Worm (Caenorhabditis elegans): ENCODE data around the gene F55A11.8.

F55A11.8 gene

DNA sequence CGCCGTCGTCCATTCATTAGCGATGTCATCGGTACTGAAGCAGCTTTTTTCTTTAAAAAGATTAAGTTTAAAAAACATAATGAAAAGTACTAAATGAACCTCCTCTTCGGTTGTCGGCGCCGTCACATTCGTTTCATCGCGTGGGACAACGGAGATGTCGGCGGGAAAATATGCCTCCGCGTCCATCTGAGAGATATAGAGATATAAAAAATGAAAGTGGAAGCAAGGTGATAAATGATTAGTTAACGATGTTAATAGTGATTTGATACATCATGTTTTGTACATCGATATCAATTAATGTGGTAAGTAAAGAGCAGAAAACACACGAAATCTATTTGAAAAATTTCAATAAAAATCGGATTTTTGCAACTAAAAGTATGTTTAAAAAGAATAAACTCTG is 730 bp upstream of the F55A11.8 start, which contains the start of gene F55A11.7:
TSS of gene F55A11.7 (minus strand) at position 186 of the 400 bp plus-strand sequence.
- TF ChIP-seq flt-1 (GFP tag; IDR thresholded peaks at IDR 0.05): no peak
- TF ChIP-seq T22C8.4 (GFP tag; IDR thresholded peaks at IDR 0.05): no peak
- TF ChIP-seq tab-1 (GFP tag; IDR thresholded peaks at IDR 0.05): no peak
- no peak for TF ChIP-seq med-1 (GFP tag; optimal IDR thresholded peaks at IDR 0.05; ENCODE audit: insufficient read depth)
- TF ChIP-seq klf-2 (GFP tag; conservative IDR thresholded peaks at IDR 0.05): no peak
- no peak for TF ChIP-seq ztf-23 (GFP tag; IDR thresholded peaks at IDR 0.05)
- no peak for TF ChIP-seq ztf-29 (GFP tag; IDR thresholded peaks at IDR 0.05)
- no peak for TF ChIP-seq ref-1 (GFP tag; conservative IDR thresholded peaks at IDR 0.05)
- TF ChIP-seq cog-1 (tag; optimal IDR thresholded peaks at IDR 0.05): no peak

DNA sequence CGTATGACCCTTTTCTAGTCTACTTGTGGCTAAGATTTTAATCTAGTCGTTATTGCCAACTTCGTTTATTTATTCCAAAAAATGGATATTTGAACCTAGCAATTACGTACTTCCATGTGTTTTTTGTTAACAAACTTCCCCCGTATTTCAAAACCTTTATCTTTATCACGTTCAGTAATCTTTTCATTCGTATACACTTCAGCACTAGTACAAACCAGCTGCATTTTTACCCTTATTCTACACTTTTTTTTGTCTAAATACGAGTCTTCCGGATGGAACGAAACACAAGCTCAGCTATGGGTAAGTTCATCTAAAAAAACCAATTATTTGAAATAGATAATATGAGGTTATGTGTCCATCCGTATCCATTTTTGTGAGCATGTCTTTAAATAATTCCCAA is 1.5 kb downstream of the F55A11.8 start, which contains the start of gene D2023.1:
TSS of gene D2023.1 (plus strand) at position 77 of the 400 bp plus-strand sequence.
- TF ChIP-seq T22C8.4 (GFP tag; IDR thresholded peaks at IDR 0.05) (no peak), ztf-29 (GFP tag; IDR thresholded peaks at IDR 0.05) (no peak), tab-1 (GFP tag; IDR thresholded peaks at IDR 0.05) (no peak), ztf-23 (GFP tag; IDR thresholded peaks at IDR 0.05) (no peak), flt-1 (GFP tag; IDR thresholded peaks at IDR 0.05) (no peak), cog-1 (tag; optimal IDR thresholded peaks at IDR 0.05) (no peak), ref-1 (GFP tag; conservative IDR thresholded peaks at IDR 0.05) (no peak), med-1 (GFP tag; optimal IDR thresholded peaks at IDR 0.05; ENCODE audit: insufficient read depth) (no peak), klf-2 (GFP tag; conservative IDR thresholded peaks at IDR 0.05) (no peak)

DNA sequence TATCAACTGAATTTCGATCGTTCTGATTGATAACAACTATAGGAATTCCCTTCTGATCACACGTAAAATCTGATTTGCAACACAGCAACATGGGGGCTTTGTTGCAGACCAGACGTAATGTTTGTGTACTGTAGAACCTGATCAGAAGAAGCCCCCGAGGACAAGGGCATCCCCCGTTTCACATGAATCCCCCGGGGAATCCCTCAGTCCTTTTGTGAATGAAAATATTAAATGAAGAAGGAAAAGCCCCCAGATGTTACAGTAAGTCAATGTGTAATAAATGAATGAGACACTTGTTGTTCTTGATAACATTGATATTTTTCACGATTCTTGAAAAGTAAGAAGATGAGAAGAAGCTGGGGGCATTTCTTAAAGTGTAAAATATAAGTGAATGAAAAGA is 6.2 kb downstream of the F55A11.8 start:
- TF ChIP-seq flt-1 (GFP tag; IDR thresholded peaks at IDR 0.05): no peak

DNA sequence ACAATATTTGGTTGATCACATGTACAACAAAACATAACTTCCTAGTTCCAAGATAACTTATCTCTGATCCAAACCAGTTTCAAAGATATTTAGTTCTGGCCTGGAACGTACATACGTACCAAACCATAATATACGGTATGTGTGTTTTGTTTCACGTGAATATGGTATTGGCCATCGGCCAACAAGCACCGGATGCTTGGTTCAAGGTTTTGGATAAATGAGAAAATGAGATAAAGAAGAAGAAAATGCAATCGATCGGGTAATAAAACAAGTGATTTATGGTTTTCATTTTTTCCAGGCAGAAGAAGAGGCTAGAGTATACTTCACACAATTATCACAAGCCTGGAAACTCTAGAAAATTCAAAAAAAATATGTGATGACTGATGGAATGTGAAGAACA is 7.4 kb downstream of the F55A11.8 start:
- TF ChIP-seq cog-1 (tag; optimal IDR thresholded peaks at IDR 0.05) (no peak), med-1 (GFP tag; optimal IDR thresholded peaks at IDR 0.05; ENCODE audit: insufficient read depth) (no peak), flt-1 (GFP tag; IDR thresholded peaks at IDR 0.05) (no peak), klf-2 (GFP tag; conservative IDR thresholded peaks at IDR 0.05) (no peak), ztf-29 (GFP tag; IDR thresholded peaks at IDR 0.05) (no peak), T22C8.4 (GFP tag; IDR thresholded peaks at IDR 0.05) (no peak), ztf-23 (GFP tag; IDR thresholded peaks at IDR 0.05) (no peak)

DNA sequence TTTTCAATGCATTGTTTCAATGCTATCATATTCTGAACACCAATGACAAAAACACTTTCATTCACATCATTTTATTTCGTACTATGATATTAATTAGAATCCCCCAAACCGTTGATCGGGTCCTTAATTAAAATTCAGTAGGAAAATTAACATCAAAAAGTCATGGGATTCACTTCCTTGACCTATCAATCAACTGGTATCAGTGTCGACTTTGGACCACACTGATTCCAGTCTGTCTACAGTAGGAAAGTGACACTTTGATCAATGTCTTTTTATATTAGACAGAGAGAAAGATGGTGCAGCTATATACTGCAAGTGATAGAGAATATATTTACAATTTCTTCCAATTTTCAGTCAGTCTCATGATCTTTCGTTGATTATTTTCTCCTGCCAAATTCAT is 8.4 kb downstream of the F55A11.8 start:
- TF ChIP-seq klf-2 (GFP tag; conservative IDR thresholded peaks at IDR 0.05): no peak
- no peak for TF ChIP-seq flt-1 (GFP tag; IDR thresholded peaks at IDR 0.05)
- no peak for TF ChIP-seq ztf-29 (GFP tag; IDR thresholded peaks at IDR 0.05)
- TF ChIP-seq cog-1 (tag; optimal IDR thresholded peaks at IDR 0.05): no peak
- TF ChIP-seq ztf-23 (GFP tag; IDR thresholded peaks at IDR 0.05): no peak
- TF ChIP-seq med-1 (GFP tag; optimal IDR thresholded peaks at IDR 0.05; ENCODE audit: insufficient read depth): no peak
- no peak for TF ChIP-seq T22C8.4 (GFP tag; IDR thresholded peaks at IDR 0.05)
- TF ChIP-seq tab-1 (GFP tag; IDR thresholded peaks at IDR 0.05): no peak
- no peak for TF ChIP-seq ref-1 (GFP tag; conservative IDR thresholded peaks at IDR 0.05)

DNA sequence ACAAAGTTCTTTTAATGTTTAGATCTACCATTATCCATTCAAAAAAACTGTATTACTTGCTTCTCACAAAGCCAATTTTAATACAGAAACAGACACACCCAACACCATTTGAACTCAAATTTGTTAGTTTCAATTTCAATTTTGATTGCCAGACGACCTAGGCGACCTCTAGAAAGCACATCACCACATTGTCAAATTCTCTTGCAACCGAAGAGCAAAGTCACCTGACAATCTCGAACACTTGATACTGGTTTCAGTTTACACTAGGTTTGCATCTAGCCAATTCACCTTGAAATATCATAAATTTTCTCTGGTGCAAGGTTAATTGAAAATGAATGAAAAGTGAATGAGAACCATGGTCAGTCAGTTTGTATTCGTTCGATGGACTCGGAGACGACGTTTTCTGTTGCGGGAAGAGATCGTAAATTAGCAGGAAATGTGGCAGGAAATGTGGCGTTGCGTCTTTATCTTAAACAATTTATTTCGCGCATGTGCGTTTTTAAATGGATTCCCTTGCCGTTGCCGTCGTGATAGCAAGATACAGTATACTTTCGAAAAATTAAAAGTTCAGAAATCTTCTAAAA is 9.4 kb downstream of the F55A11.8 start:
- TF ChIP-seq cog-1 (tag; optimal IDR thresholded peaks at IDR 0.05) (no peak), klf-2 (GFP tag; conservative IDR thresholded peaks at IDR 0.05) (no peak), tab-1 (GFP tag; IDR thresholded peaks at IDR 0.05) (no peak), T22C8.4 (GFP tag; IDR thresholded peaks at IDR 0.05) (no peak), med-1 (GFP tag; optimal IDR thresholded peaks at IDR 0.05; ENCODE audit: insufficient read depth) (no peak), ref-1 (GFP tag; conservative IDR thresholded peaks at IDR 0.05) (no peak), ztf-29 (GFP tag; IDR thresholded peaks at IDR 0.05) (no peak), ztf-23 (GFP tag; IDR thresholded peaks at IDR 0.05) (no peak), flt-1 (GFP tag; IDR thresholded peaks at IDR 0.05) (no peak)

DNA sequence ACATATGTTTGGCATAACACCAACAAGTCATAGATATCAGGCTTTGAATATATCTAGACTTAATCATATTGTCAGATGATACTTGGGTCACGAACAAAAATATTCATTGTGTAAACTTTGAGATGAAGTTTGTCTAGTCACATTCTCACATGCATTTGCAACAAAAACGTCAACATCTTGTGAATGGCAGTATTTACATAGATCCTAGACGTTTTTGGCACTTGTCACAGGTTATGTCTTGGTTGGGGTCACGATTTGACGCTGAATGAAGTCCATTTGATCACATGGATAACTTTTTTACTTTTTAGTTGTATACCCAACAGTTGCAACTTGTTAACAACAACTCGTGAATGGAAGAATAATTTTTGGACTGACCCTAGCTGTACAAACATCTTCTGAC is 10.3 kb downstream of the F55A11.8 start:
- TF ChIP-seq klf-2 (GFP tag; conservative IDR thresholded peaks at IDR 0.05) (no peak), ztf-23 (GFP tag; IDR thresholded peaks at IDR 0.05) (no peak), med-1 (GFP tag; optimal IDR thresholded peaks at IDR 0.05; ENCODE audit: insufficient read depth) (no peak), ref-1 (GFP tag; conservative IDR thresholded peaks at IDR 0.05) (no peak), T22C8.4 (GFP tag; IDR thresholded peaks at IDR 0.05) (no peak), flt-1 (GFP tag; IDR thresholded peaks at IDR 0.05) (no peak), cog-1 (tag; optimal IDR thresholded peaks at IDR 0.05) (no peak), ztf-29 (GFP tag; IDR thresholded peaks at IDR 0.05) (no peak), tab-1 (GFP tag; IDR thresholded peaks at IDR 0.05) (no peak)

DNA sequence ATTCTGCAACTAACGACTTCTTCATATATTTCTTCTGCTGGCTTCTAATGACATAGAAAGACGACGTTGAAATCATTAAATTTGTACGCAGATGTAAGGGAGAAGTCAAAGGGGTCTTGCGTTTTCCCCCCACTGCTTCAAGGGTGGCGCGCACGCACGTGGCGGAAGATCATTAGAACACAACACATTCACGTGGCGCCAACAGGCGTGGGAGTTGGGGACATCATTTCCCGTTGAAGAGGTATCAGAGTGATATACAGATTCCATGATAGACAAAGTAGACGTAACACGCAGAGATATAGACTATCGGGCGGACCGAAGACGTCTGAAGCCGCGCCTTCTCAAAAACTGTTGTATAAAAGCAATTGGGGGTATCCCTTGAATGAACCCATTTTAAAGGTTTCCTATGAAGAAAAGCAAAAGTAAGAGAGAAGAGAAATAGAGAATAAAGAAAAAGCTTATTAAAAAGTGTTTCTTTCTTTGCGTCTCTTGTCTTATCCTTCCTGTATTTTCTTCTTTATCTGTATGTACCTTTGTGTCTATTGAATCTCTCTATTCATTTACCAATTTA is 11.3 kb downstream of the F55A11.8 start:
- TF ChIP-seq ztf-29 (GFP tag; IDR thresholded peaks at IDR 0.05): no peak
- TF ChIP-seq med-1 (GFP tag; optimal IDR thresholded peaks at IDR 0.05; ENCODE audit: insufficient read depth): no peak
- TF ChIP-seq ref-1 (GFP tag; conservative IDR thresholded peaks at IDR 0.05): no peak
- no peak for TF ChIP-seq T22C8.4 (GFP tag; IDR thresholded peaks at IDR 0.05)

DNA sequence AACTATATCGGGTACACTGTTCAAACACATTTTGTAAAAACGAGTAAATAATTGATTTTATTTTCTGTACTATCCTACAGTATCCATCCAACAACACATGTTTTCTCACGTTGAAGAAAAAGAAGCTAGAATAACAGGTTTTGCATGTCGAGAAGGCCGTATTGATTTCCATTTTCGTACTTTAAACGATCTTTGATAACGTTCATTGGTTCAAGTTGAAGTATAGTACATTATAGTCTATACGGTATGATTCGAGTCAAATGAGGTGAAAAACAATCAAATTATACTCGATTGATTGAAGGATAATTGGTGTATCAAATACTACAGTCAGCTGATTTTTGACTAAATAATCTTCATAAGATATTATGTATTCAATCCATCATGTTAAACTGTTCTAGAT is 12.5 kb downstream of the F55A11.8 start:
- TF ChIP-seq ztf-29 (GFP tag; IDR thresholded peaks at IDR 0.05) (no peak), ref-1 (GFP tag; conservative IDR thresholded peaks at IDR 0.05) (no peak), med-1 (GFP tag; optimal IDR thresholded peaks at IDR 0.05; ENCODE audit: insufficient read depth) (no peak), klf-2 (GFP tag; conservative IDR thresholded peaks at IDR 0.05) (no peak), tab-1 (GFP tag; IDR thresholded peaks at IDR 0.05) (no peak), ztf-23 (GFP tag; IDR thresholded peaks at IDR 0.05) (no peak), T22C8.4 (GFP tag; IDR thresholded peaks at IDR 0.05) (no peak), flt-1 (GFP tag; IDR thresholded peaks at IDR 0.05) (no peak), cog-1 (tag; optimal IDR thresholded peaks at IDR 0.05) (no peak)

Data from whole organism, midembryonic.